Worm (Caenorhabditis elegans): ENCODE data around the gene F13A7.14.

ce11 chrV:16407663-16408062 is 6.0 kb downstream of the F13A7.14 start, which contains the start of gene F26D2.3:
- TF ChIP-seq nhr-47 (tag; optimal IDR thresholded peaks at IDR 0.05) (no peak), nhr-77 (tag; optimal IDR thresholded peaks at IDR 0.05) (no peak), mep-1 (tag; optimal IDR thresholded peaks at IDR 0.05) (no peak)
